Fruit fly (Drosophila melanogaster): ENCODE results near the gene NdufV3.

- TF ChIP-seq psq (optimal IDR thresholded peaks at IDR 0.05) (no peak), CG8478 (optimal IDR thresholded peaks at IDR 0.05) (no peak)
Observed at dm6 chrX:11370792-11371191, 21.0 kb downstream of the NdufV3 start.

Measured in whole organism.